Worm (Caenorhabditis elegans) whole organism, L3 larva: ENCODE measurements around the gene pole-2.

Source experiments
- daf-12 ChIP-seq: fragments of 150-350 bp; optimal IDR thresholded peaks from 2 replicates; lab custom pipeline; 2014; ENCODE audit warnings: missing biosample characterization, missing genetic modification reagents, missing genetic modification characterization
- egl-27 ChIP-seq: sonication (generic microtip); optimal IDR thresholded peaks from 4 replicates; lab custom pipeline; 2017; ENCODE audit warnings: missing biosample characterization, missing genetic modification reagents, missing genetic modification characterization
- elt-1 ChIP-seq: fragments of 150-350 bp; optimal IDR thresholded peaks from 2 replicates; lab custom pipeline; 2014; ENCODE audit warnings: missing biosample characterization, missing genetic modification characterization
- elt-2 ChIP-seq: sonication (generic microtip); optimal IDR thresholded peaks from 2 replicates; lab custom pipeline; 2016; ENCODE audit warnings: missing genetic modification reagents, mild to moderate bottlenecking, missing genetic modification characterization, missing compliant biosample characterization
- elt-3 ChIP-seq, 3 experiments: fragments of 150-350 bp in 1 of 3; sonication (generic microtip) in 2 of 3; optimal IDR thresholded peaks; 2 replicates in 2 of 3; 4 replicates in 1 of 3; lab custom pipeline; 2014 to 2017; ENCODE audit warnings: missing biosample characterization in 3 of 3, missing genetic modification characterization in 3 of 3
- fkh-2 ChIP-seq: fragments of 150-350 bp; optimal IDR thresholded peaks from 2 replicates; lab custom pipeline; 2014; ENCODE audit warnings: missing biosample characterization, missing genetic modification reagents, missing genetic modification characterization
- hmg-11 ChIP-seq: sonication (generic microtip); optimal IDR thresholded peaks from 2 replicates; lab custom pipeline; 2016; ENCODE audit warnings: missing genetic modification characterization, missing compliant biosample characterization
- lin-15B ChIP-seq: fragments of 150-350 bp; optimal IDR thresholded peaks from 2 replicates; lab custom pipeline; 2014; ENCODE audit warnings: missing biosample characterization, missing genetic modification characterization
- lin-39 ChIP-seq: fragments of 150-350 bp; optimal IDR thresholded peaks from 2 replicates; lab custom pipeline; 2018; ENCODE audit warnings: missing biosample characterization, missing genetic modification reagents, missing genetic modification characterization
- lsy-12 ChIP-seq: sonication (generic microtip); optimal IDR thresholded peaks from 2 replicates; lab custom pipeline; 2016; ENCODE audit warnings: mild to moderate bottlenecking, missing genetic modification characterization, missing compliant biosample characterization
- mdl-1 ChIP-seq: fragments of 150-350 bp; optimal IDR thresholded peaks from 2 replicates; lab custom pipeline; 2014; ENCODE audit warnings: missing biosample characterization, missing genetic modification characterization
- nhr-237 ChIP-seq: fragments of 150-350 bp; optimal IDR thresholded peaks from 2 replicates; lab custom pipeline; 2014; ENCODE audit warnings: missing biosample characterization, missing genetic modification characterization
- nhr-25 ChIP-seq: sonication (generic microtip); optimal IDR thresholded peaks from 2 replicates; lab custom pipeline; 2017; ENCODE audit warnings: missing biosample characterization, missing genetic modification characterization
- nhr-43 ChIP-seq: sonication (generic microtip); optimal IDR thresholded peaks from 2 replicates; lab custom pipeline; 2016; ENCODE audit warnings: mild to moderate bottlenecking, missing genetic modification characterization, missing compliant biosample characterization; ENCODE audit not compliant: poor library complexity, severe bottlenecking
- nhr-67 ChIP-seq: fragments of 150-350 bp; optimal IDR thresholded peaks from 2 replicates; lab custom pipeline; 2014; ENCODE audit warnings: missing biosample characterization, missing genetic modification characterization
- nhr-77 ChIP-seq: fragments of 150-350 bp; optimal IDR thresholded peaks from 2 replicates; lab custom pipeline; 2014; ENCODE audit warnings: missing biosample characterization, missing genetic modification characterization
- pha-4 ChIP-seq: fragments of 150-350 bp; optimal IDR thresholded peaks from 2 replicates; lab custom pipeline; 2014; ENCODE audit warnings: missing biosample characterization, missing genetic modification reagents, missing genetic modification characterization
- pqm-1 ChIP-seq: fragments of 150-350 bp; optimal IDR thresholded peaks from 2 replicates; lab custom pipeline; 2017; ENCODE audit warnings: missing biosample characterization, missing genetic modification characterization, inconsistent platforms
- snpc-4 ChIP-seq: fragments of 150-350 bp; optimal IDR thresholded peaks from 2 replicates; lab custom pipeline; 2014; ENCODE audit warnings: missing biosample characterization, missing genetic modification characterization
- tbx-2 ChIP-seq: sonication (generic microtip); optimal IDR thresholded peaks from 2 replicates; lab custom pipeline; 2016; ENCODE audit warnings: mild to moderate bottlenecking, missing genetic modification characterization, missing compliant biosample characterization
- unc-39 ChIP-seq: sonication (generic microtip); optimal IDR thresholded peaks from 4 replicates; lab custom pipeline; 2017; ENCODE audit warnings: missing biosample characterization, missing genetic modification characterization
- unc-62 ChIP-seq: fragments of 150-350 bp; sonication (generic microtip); optimal IDR thresholded peaks from 4 replicates; lab custom pipeline; 2014; ENCODE audit warnings: missing biosample characterization, missing genetic modification reagents, missing genetic modification characterization
- ztf-4 ChIP-seq: fragments of 150-350 bp; optimal IDR thresholded peaks from 2 replicates; lab custom pipeline; 2014; ENCODE audit warnings: missing biosample characterization, missing genetic modification characterization

Gene pole-2

ce11 chrIV:8653592-8653991, 32.8 kb downstream of the pole-2 start, which contains the start of gene C49C8.5:
C49C8.5 (minus strand) TSS chrIV:8653664.
- TF ChIP-seq pqm-1 (tag; lab: Kevin White, UChicago), result peak; percentile 20
- peak; percentile 54 for TF ChIP-seq elt-2 (tag; lab: Kevin White, UChicago)
- no peak for TF ChIP-seq fkh-2

ce11 chrIV:8651835-8652234, 34.6 kb downstream of the pole-2 start, which contains the start of gene C49C8.8:
C49C8.8 (plus strand) TSS chrIV:8652135.
- TF ChIP-seq nhr-237 (tag; lab: Kevin White, UChicago), result no peak
- no peak for TF ChIP-seq elt-2 (tag; lab: Kevin White, UChicago)
- no peak for TF ChIP-seq tbx-2 (tag; lab: Kevin White, UChicago)
- TF ChIP-seq unc-62 (GFP tag; lab: Kevin White, UChicago), result no peak
- TF ChIP-seq egl-27 (tag; lab: Kevin White, UChicago), result no peak
- no peak for TF ChIP-seq nhr-77
- TF ChIP-seq lsy-12 (tag; lab: Kevin White, UChicago), result no peak
- no peak for TF ChIP-seq unc-39 (tag; lab: Kevin White, UChicago)
- TF ChIP-seq elt-1, result no peak
- no peak for TF ChIP-seq hmg-11 (tag; lab: Kevin White, UChicago)
- no peak for TF ChIP-seq ztf-4 (tag; lab: Kevin White, UChicago)
- no peak for TF ChIP-seq nhr-43 (tag; lab: Kevin White, UChicago)

DNA sequence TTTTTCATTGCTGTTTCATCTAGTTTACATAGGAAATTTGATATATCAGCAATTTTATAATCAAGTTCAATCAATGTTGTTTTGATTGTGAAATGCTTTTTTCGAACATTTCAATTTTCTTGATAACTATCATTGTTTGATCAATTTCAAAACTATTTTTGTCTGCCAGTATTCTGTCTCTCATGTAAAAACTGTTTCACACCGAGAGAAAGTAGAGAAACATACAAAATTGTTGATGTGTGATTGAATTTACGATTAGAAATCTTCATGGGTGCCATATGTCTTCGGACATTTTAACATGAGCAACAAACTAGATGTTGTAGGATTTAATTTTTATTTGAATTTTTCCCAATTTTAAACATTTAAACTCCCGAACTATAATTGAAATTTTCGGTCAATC, 35.7 kb downstream of the pole-2 start, which contains the start of gene C49C8.2:
C49C8.2 (plus strand) TSS at position 393 of the 400 bp plus-strand sequence.
- TF ChIP-seq mdl-1 (tag; lab: Kevin White, UChicago) (no peak), elt-2 (tag; lab: Kevin White, UChicago) (peak; percentile 56), pha-4 (tag; lab: Kevin White, UChicago) (peak; percentile 60)

- no peak for TF ChIP-seq tbx-2 (tag; lab: Kevin White, UChicago)
- TF ChIP-seq, all 47 proteins: peak for 0
These were observed 37.9 kb downstream of the pole-2 start, which contains the start of gene cyp-33E1 for ce11 chrIV:8648502-8648901. cyp-33E1 (minus strand) TSS chrIV:8648602.

DNA sequence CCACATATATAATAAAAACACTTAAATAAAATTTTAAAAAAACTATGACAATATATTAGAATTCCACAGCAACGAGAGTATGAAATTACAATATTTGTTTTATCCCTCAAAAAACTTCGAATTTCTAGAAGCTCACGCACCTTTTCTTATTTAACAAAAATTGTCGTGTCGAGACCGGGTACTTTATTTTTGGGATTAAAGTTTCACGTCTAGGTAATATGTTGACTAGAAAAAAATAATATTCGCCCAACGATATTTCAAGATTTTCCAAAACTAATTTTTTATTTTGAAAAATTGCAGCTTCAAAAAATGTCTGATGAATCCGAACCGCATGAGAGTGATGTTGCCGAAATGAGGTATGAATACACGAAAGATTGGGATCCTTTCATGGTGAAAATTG, 42.0 kb downstream of the pole-2 start, which contains the start of gene C49C8.3:
C49C8.3 (plus strand) TSS at position 301 of the 400 bp plus-strand sequence.
- TF ChIP-seq nhr-25 (tag; lab: Kevin White, UChicago) (no peak), nhr-67 (tag; lab: Kevin White, UChicago) (no peak), lin-39 (no peak)

DNA sequence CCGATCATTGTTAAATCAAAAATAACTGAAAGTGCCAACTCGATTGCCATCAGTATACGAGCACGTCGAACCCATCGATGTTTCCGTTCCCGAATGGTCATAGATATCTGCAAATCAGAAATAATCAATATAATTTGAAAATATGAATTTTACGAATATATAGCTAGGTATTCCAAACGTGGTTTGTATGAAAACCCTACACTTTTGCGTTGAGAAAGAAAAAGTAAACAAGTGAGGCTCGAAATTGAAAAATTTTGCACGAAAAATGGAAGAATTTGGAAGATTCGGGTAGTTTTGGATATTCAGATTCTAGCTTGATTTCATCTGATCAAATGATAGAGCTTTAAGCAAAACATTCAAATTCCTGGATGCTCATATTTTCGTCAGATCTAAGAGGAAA, 47.6 kb downstream of the pole-2 start, which contains the start of gene F42A9.9:
F42A9.9 (minus strand) TSS at position 101 of the 400 bp plus-strand sequence.
- TF ChIP-seq daf-12 (tag; lab: Kevin White, UChicago) (no peak), lin-15B (no peak), snpc-4 (tag; lab: Kevin White, UChicago) (no peak), elt-3 (tag; optimal IDR thresholded peaks at IDR 0.05; lab: Kevin White, UChicago) (no peak), pha-4 (tag; lab: Kevin White, UChicago) (no peak)
